Fruit fly (Drosophila melanogaster): ENCODE measurements around the gene CG43155.
A peak's percentile ranks its signal among the peaks of the same experiment; 100 is the strongest.

- peak; percentile 36 for TF ChIP-seq EcR (GFP tag; optimal IDR thresholded peaks at IDR 0.05)
- no peak for TF ChIP-seq CG17806 (tag; optimal IDR thresholded peaks at IDR 0.05)
- TF ChIP-seq CG14655 (GFP tag; optimal IDR thresholded peaks at IDR 0.05) = no peak
- no peak for TF ChIP-seq CG10348 (GFP tag; IDR thresholded peaks at IDR 0.05)
- no peak for TF ChIP-seq CG4496 (GFP tag; IDR thresholded peaks at IDR 0.05)
- TF ChIP-seq CG12605 (GFP tag; IDR thresholded peaks at IDR 0.05) = no peak
- TF ChIP-seq Snoo (tag; optimal IDR thresholded peaks at IDR 0.05) = no peak
- no peak for TF ChIP-seq Ets98B (GFP tag; IDR thresholded peaks at IDR 0.05)
Measured at dm6 chrX:11439270-11439669, 20.3 kb upstream of the CG43155 start.

Data from whole organism, pupa.